Fruit fly (Drosophila melanogaster) whole organism, embryonic: Measurements from ENCODE around the gene SmE.

Source experiments
- CG11093 ChIP-seq: fragments of 200-800 bp; sonication (Bioruptor generic); IDR thresholded peaks from 3 replicates; pipeline ENCODE4 v1.3.6; 2022; ENCODE audit warnings: missing biosample characterization, missing genetic modification characterization
- CG12071 ChIP-seq: fragments of 200-800 bp; sonication (Bioruptor generic); optimal IDR thresholded peaks from 3 replicates; lab custom pipeline; 2018; ENCODE audit warnings: missing biosample characterization, mild to moderate bottlenecking, missing genetic modification characterization
- CG12155 ChIP-seq: fragments of 200-800 bp; sonication (Bioruptor generic); optimal IDR thresholded peaks from 3 replicates; lab custom pipeline; 2016; ENCODE audit warnings: missing biosample characterization, missing genetic modification characterization
- CG1233 ChIP-seq: fragments of 200-800 bp; sonication (Bioruptor generic); optimal IDR thresholded peaks from 4 replicates; lab custom pipeline; 2018; ENCODE audit warnings: missing biosample characterization, mild to moderate bottlenecking, missing genetic modification characterization
- CG14050 ChIP-seq: fragments of 200-800 bp; sonication (Bioruptor generic); IDR thresholded peaks from 3 replicates; pipeline ENCODE4 v1.3.6; 2022; ENCODE audit warnings: missing biosample characterization, missing genetic modification characterization
- CG14710 ChIP-seq: fragments of 200-800 bp; sonication (Bioruptor generic); optimal IDR thresholded peaks from 3 replicates; lab custom pipeline; 2019; ENCODE audit warnings: missing biosample characterization, mild to moderate bottlenecking, missing genetic modification characterization, moderate library complexity
- CG1529 ChIP-seq: fragments of 200-800 bp; sonication (Bioruptor generic); optimal IDR thresholded peaks from 3 replicates; lab custom pipeline; 2018; ENCODE audit warnings: missing biosample characterization, missing genetic modification characterization
- CG15601 ChIP-seq: fragments of 200-800 bp; sonication (Bioruptor generic); optimal IDR thresholded peaks from 3 replicates; lab custom pipeline; 2019; ENCODE audit warnings: missing biosample characterization, mild to moderate bottlenecking, missing genetic modification characterization, moderate library complexity
- CG16779 ChIP-seq: fragments of 200-800 bp; sonication (Bioruptor generic); IDR thresholded peaks from 2 replicates; pipeline ENCODE4 v1.3.6; 2022; ENCODE audit warnings: missing biosample characterization, missing genetic modification characterization
- CG17328 ChIP-seq: fragments of 200-800 bp; sonication (Bioruptor generic); IDR thresholded peaks from 2 replicates; pipeline ENCODE4 v1.3.6; 2022; ENCODE audit warnings: missing biosample characterization, missing genetic modification characterization
- CG17385 ChIP-seq: fragments of 200-800 bp; sonication (Bioruptor generic); optimal IDR thresholded peaks from 3 replicates; lab custom pipeline; 2018; ENCODE audit warnings: missing biosample characterization, mild to moderate bottlenecking, missing genetic modification characterization
- CG17829 ChIP-seq: fragments of 200-800 bp; optimal IDR thresholded peaks from 2 replicates; lab custom pipeline; 2019; ENCODE audit warnings: missing biosample characterization, mild to moderate bottlenecking, missing genetic modification characterization, moderate library complexity
- CG2875 ChIP-seq: fragments of 200-800 bp; sonication (Bioruptor generic); optimal IDR thresholded peaks from 2 replicates; lab custom pipeline; 2017; ENCODE audit warnings: missing biosample characterization, mild to moderate bottlenecking, missing genetic modification characterization, missing genetic modification reagents
- CG31224 ChIP-seq: fragments of 200-800 bp; sonication (Bioruptor generic); IDR thresholded peaks from 2 replicates; pipeline ENCODE4 v1.3.6; 2022; ENCODE audit warnings: missing biosample characterization, missing genetic modification characterization
- CG34376 ChIP-seq: fragments of 200-800 bp; sonication (Bioruptor generic); optimal IDR thresholded peaks from 2 replicates; lab custom pipeline; 2018; ENCODE audit warnings: missing biosample characterization, mild to moderate bottlenecking, missing genetic modification characterization
- CG4360 ChIP-seq: fragments of 200-800 bp; sonication (Bioruptor generic); IDR thresholded peaks from 2 replicates; pipeline ENCODE4 v1.3.6; 2022; ENCODE audit warnings: missing biosample characterization, missing genetic modification characterization
- CG43689 ChIP-seq: fragments of 200-800 bp; sonication (Bioruptor generic); IDR thresholded peaks from 2 replicates; pipeline ENCODE4 v1.3.6; 2022; ENCODE audit warnings: missing biosample characterization, missing genetic modification characterization
- CG4404 ChIP-seq: fragments of 200-800 bp; sonication (Bioruptor generic); IDR thresholded peaks from 2 replicates; pipeline ENCODE4 v1.3.6; 2022; ENCODE audit warnings: missing biosample characterization, missing genetic modification characterization
- CG5180 ChIP-seq: fragments of 200-800 bp; sonication (Bioruptor generic); optimal IDR thresholded peaks from 3 replicates; lab custom pipeline; 2017; ENCODE audit warnings: missing biosample characterization, missing genetic modification characterization, mild to moderate bottlenecking, moderate library complexity, missing genetic modification reagents
- CG6175 ChIP-seq: fragments of 200-800 bp; sonication (Bioruptor generic); IDR thresholded peaks from 3 replicates; pipeline ENCODE4 v1.3.6; 2022; ENCODE audit warnings: missing biosample characterization, missing genetic modification characterization
- CG6854 ChIP-seq: fragments of 200-800 bp; sonication (Bioruptor generic); optimal IDR thresholded peaks from 3 replicates; lab custom pipeline; 2017; ENCODE audit warnings: missing biosample characterization, mild to moderate bottlenecking, missing genetic modification characterization
- CG9215 ChIP-seq: fragments of 200-800 bp; sonication (Bioruptor generic); IDR thresholded peaks from 2 replicates; pipeline ENCODE4 v1.3.6; 2022; ENCODE audit warnings: missing biosample characterization, missing genetic modification characterization
- Dad ChIP-seq: fragments of 200-800 bp; sonication (Bioruptor generic); optimal IDR thresholded peaks from 3 replicates; lab custom pipeline; 2016; ENCODE audit warnings: missing biosample characterization, missing genetic modification characterization
- Dip2 ChIP-seq: fragments of 200-800 bp; sonication (Bioruptor generic); IDR thresholded peaks from 2 replicates; pipeline ENCODE4 v1.3.6; 2022; ENCODE audit warnings: missing biosample characterization, missing genetic modification characterization
- Dref ChIP-seq: fragments of 200-800 bp; sonication (Bioruptor generic); IDR thresholded peaks from 2 replicates; pipeline ENCODE4 v1.3.6; 2022; ENCODE audit warnings: missing biosample characterization, missing genetic modification characterization
- Elba2 ChIP-seq: fragments of 200-800 bp; sonication (Bioruptor generic); optimal IDR thresholded peaks from 3 replicates; lab custom pipeline; 2016; ENCODE audit warnings: missing biosample characterization, missing genetic modification characterization
- Ets65A ChIP-seq: fragments of 200-800 bp; sonication (Bioruptor generic); peaks from one replicate; lab custom pipeline; 2016; ENCODE audit warnings: missing biosample characterization, missing genetic modification characterization
- H15 ChIP-seq: fragments of 200-800 bp; sonication (Bioruptor generic); IDR thresholded peaks from 3 replicates; pipeline ENCODE4 v1.3.6; 2022; ENCODE audit warnings: missing biosample characterization, missing genetic modification characterization
- HLHmδ ChIP-seq: fragments of 200-800 bp; sonication (Bioruptor generic); optimal IDR thresholded peaks from 2 replicates; lab custom pipeline; 2018; ENCODE audit warnings: missing biosample characterization, mild to moderate bottlenecking, missing genetic modification characterization, moderate library complexity
- HmgD ChIP-seq: fragments of 200-800 bp; sonication (Bioruptor generic); optimal IDR thresholded peaks from 3 replicates; lab custom pipeline; 2016; ENCODE audit warnings: missing biosample characterization, missing genetic modification characterization
- HmgZ ChIP-seq: fragments of 200-800 bp; sonication (Bioruptor generic); optimal IDR thresholded peaks from 2 replicates; lab custom pipeline; 2018; ENCODE audit warnings: missing biosample characterization, mild to moderate bottlenecking, missing genetic modification characterization
- Mes4 ChIP-seq: fragments of 200-800 bp; sonication (Bioruptor generic); optimal IDR thresholded peaks from 2 replicates; lab custom pipeline; 2016; ENCODE audit warnings: missing biosample characterization, missing genetic modification characterization
- Oli ChIP-seq: fragments of 200-800 bp; sonication (Bioruptor generic); optimal IDR thresholded peaks from 2 replicates; lab custom pipeline; 2018; ENCODE audit warnings: missing biosample characterization, mild to moderate bottlenecking, missing genetic modification characterization, moderate library complexity
- Six4 ChIP-seq: fragments of 200-800 bp; sonication (Bioruptor generic); optimal IDR thresholded peaks from 2 replicates; lab custom pipeline; 2016; ENCODE audit warnings: missing biosample characterization, missing genetic modification characterization
- Sry-β ChIP-seq: fragments of 200-800 bp; sonication (Bioruptor generic); optimal IDR thresholded peaks from 2 replicates; lab custom pipeline; 2018; ENCODE audit warnings: missing biosample characterization, mild to moderate bottlenecking, missing genetic modification characterization, moderate library complexity
- Usf ChIP-seq: fragments of 200-800 bp; sonication (Bioruptor generic); optimal IDR thresholded peaks from 2 replicates; lab custom pipeline; 2017; ENCODE audit warnings: missing genotype, missing biosample characterization, missing genetic modification characterization
- Xrp1 ChIP-seq: fragments of 200-800 bp; sonication (Bioruptor generic); IDR thresholded peaks from 2 replicates; pipeline ENCODE4 v1.3.6; 2022; ENCODE audit warnings: missing biosample characterization, missing genetic modification characterization
- al ChIP-seq: fragments of 200-800 bp; sonication (Bioruptor generic); IDR thresholded peaks from 2 replicates; pipeline ENCODE4 v1.3.6; 2022; ENCODE audit warnings: missing biosample characterization, missing genetic modification characterization
- br ChIP-seq: fragments of >200 bp; optimal IDR thresholded peaks from 2 replicates; lab custom pipeline; 2017
- cas ChIP-seq: fragments of 200-800 bp; sonication (Bioruptor generic); IDR thresholded peaks from 2 replicates; pipeline ENCODE4 v1.3.6; 2022; ENCODE audit warnings: missing biosample characterization, missing genetic modification characterization
- dimm ChIP-seq: fragments of 200-800 bp; sonication (Bioruptor generic); IDR thresholded peaks from 2 replicates; pipeline ENCODE4 v1.3.6; 2022; ENCODE audit warnings: missing biosample characterization, missing genetic modification characterization
- dmrt99B ChIP-seq: fragments of 200-800 bp; sonication (Bioruptor generic); optimal IDR thresholded peaks from 2 replicates; lab custom pipeline; 2018; ENCODE audit warnings: missing biosample characterization, mild to moderate bottlenecking, missing genetic modification characterization, moderate library complexity
- ems ChIP-seq: fragments of 200-800 bp; sonication (Bioruptor generic); optimal IDR thresholded peaks from 3 replicates; lab custom pipeline; 2016; ENCODE audit warnings: missing biosample characterization, missing genetic modification characterization
- gsb ChIP-seq: fragments of 200-800 bp; sonication (Bioruptor generic); IDR thresholded peaks from 2 replicates; pipeline ENCODE4 v1.3.6; 2022; ENCODE audit warnings: missing biosample characterization, missing genetic modification characterization
- hb ChIP-seq: fragments of 200-800 bp; sonication (Bioruptor generic); IDR thresholded peaks from 3 replicates; pipeline ENCODE4 v1.3.6; 2022; ENCODE audit warnings: missing biosample characterization, missing genetic modification characterization; ENCODE audit not compliant: partially characterized antibody
- hth ChIP-seq: fragments of >200 bp; optimal IDR thresholded peaks from 2 replicates; lab custom pipeline; 2017; ENCODE audit warnings: inconsistent platforms
- lmd ChIP-seq: fragments of 200-800 bp; sonication (Bioruptor generic); IDR thresholded peaks from 2 replicates; pipeline ENCODE4 v1.3.6; 2022; ENCODE audit warnings: missing biosample characterization, missing genetic modification characterization
- nmo ChIP-seq: fragments of 200-800 bp; sonication (Bioruptor generic); optimal IDR thresholded peaks from 2 replicates; lab custom pipeline; 2018; ENCODE audit warnings: missing biosample characterization, mild to moderate bottlenecking, missing genetic modification characterization, moderate library complexity
- psq ChIP-seq: fragments of 200-800 bp; sonication (Bioruptor generic); optimal IDR thresholded peaks from 2 replicates; lab custom pipeline; 2017; ENCODE audit warnings: missing biosample characterization, missing genetic modification characterization
- sens ChIP-seq: fragments of 200-800 bp; sonication (Bioruptor generic); peaks from one replicate; lab custom pipeline; 2016; ENCODE audit warnings: missing biosample characterization, missing genetic modification characterization
- sima ChIP-seq: fragments of 200-800 bp; sonication (Bioruptor generic); optimal IDR thresholded peaks from 2 replicates; lab custom pipeline; 2016; ENCODE audit warnings: missing biosample characterization, missing genetic modification characterization
- sob ChIP-seq: fragments of 200-800 bp; sonication (Bioruptor generic); IDR thresholded peaks from 2 replicates; pipeline ENCODE4 v1.3.6; 2022; ENCODE audit warnings: missing biosample characterization, missing genetic modification characterization
- tin ChIP-seq: fragments of 200-800 bp; sonication (Bioruptor generic); optimal IDR thresholded peaks from 3 replicates; lab custom pipeline; 2016; ENCODE audit warnings: missing biosample characterization, missing genetic modification characterization
- tll ChIP-seq, 2 experiments: fragments of 200-800 bp in 1 of 2; fragments of >200 bp in 1 of 2; sonication (Bioruptor generic) in 1 of 2; optimal IDR thresholded peaks; 2 replicates each; lab custom pipeline; 2017 to 2019; ENCODE audit warnings: missing biosample characterization in 2 of 2, missing genetic modification characterization in 2 of 2, mild to moderate bottlenecking in 1 of 2, moderate library complexity in 1 of 2

Gene SmE

DNA sequence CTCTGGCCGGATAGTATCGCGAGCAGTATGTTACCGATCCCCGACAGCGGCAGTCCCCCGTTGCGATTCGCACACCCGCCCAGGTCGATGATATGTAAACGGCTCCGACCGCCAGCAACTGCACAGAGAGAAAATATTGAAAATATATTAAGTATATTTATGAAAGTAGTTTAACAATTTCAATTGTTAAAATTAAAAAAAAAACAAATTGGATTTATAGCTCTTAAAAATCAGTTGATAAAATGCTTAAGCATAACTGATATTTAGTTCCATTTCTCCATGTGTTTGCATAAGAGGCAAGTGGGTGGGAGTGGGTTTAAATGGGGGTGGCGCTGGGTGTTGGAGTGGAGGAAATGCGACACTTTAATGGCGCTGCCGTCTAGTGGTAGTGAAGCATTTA is 35.8 kb downstream of the SmE start (continued):
- peak; percentile 27; the same call in 1 of the 2 replicates for TF ChIP-seq CG9215 (GFP tag; lab: Robert Waterston, UW)
- no peak for TF ChIP-seq hb (GFP tag; lab: Robert Waterston, UW)
- TF ChIP-seq CG6175 (GFP tag; lab: Robert Waterston, UW), result no peak
- no peak for TF ChIP-seq Dref (GFP tag; lab: Robert Waterston, UW)
- no peak for TF ChIP-seq CG5180 (GFP tag; lab: Kevin White, UChicago)
- no peak for TF ChIP-seq CG31224 (GFP tag; lab: Robert Waterston, UW)
- TF ChIP-seq sens (GFP tag; lab: Kevin White, UChicago), result peak; percentile 43
- TF ChIP-seq Elba2, result no peak
- no peak for TF ChIP-seq CG6854 (GFP tag; lab: Kevin White, UChicago)
- TF ChIP-seq cas (GFP tag; lab: Robert Waterston, UW), result no peak
- no peak for TF ChIP-seq CG15601 (tag; lab: Kevin White, UChicago)
- no peak for TF ChIP-seq dimm
- TF ChIP-seq Oli (tag; lab: Kevin White, UChicago), result peak; percentile 31
- TF ChIP-seq nmo (GFP tag; lab: Kevin White, UChicago), result no peak
- no peak for TF ChIP-seq tin
- TF ChIP-seq CG4360 (GFP tag; lab: Robert Waterston, UW), result no peak
- TF ChIP-seq Dip2 (GFP tag; lab: Robert Waterston, UW), result no peak
- TF ChIP-seq gsb (GFP tag; lab: Robert Waterston, UW), result no peak
- no peak for TF ChIP-seq CG2875
- no peak for TF ChIP-seq Mes4
- TF ChIP-seq CG17829 (tag; lab: Kevin White, UChicago), result no peak
- peak; percentile 50; the same call in 1 of the 2 replicates for TF ChIP-seq Xrp1 (GFP tag; lab: Robert Waterston, UW)
- TF ChIP-seq dmrt99B (tag; lab: Kevin White, UChicago), result peak; percentile 60
- TF ChIP-seq CG11093 (GFP tag; lab: Robert Waterston, UW), result no peak
- peak; percentile 10 for TF ChIP-seq CG17385 (GFP tag; lab: Kevin White, UChicago)
- TF ChIP-seq br, result no peak
- no peak for TF ChIP-seq ems (GFP tag; lab: Kevin White, UChicago)
- TF ChIP-seq sob (GFP tag; lab: Robert Waterston, UW), result 0 out of 2 replicates have a peak, but pooled peaks have one; percentile 23
- TF ChIP-seq sima (GFP tag; lab: Kevin White, UChicago), result no peak
- no peak for TF ChIP-seq Usf (GFP tag; lab: Kevin White, UChicago)
- TF ChIP-seq al (GFP tag; lab: Robert Waterston, UW), result no peak
- TF ChIP-seq Ets65A (GFP tag; lab: Kevin White, UChicago), result no peak
- TF ChIP-seq CG4404 (GFP tag; lab: Robert Waterston, UW), result no peak
- no peak for TF ChIP-seq Six4 (GFP tag; lab: Kevin White, UChicago)
- 0 out of 2 replicates have a peak, but pooled peaks have one; percentile 32 for TF ChIP-seq CG17328 (GFP tag; lab: Robert Waterston, UW)
- no peak for TF ChIP-seq CG16779 (GFP tag; lab: Robert Waterston, UW)
- no peak for TF ChIP-seq CG1233 (GFP tag; lab: Kevin White, UChicago)
- TF ChIP-seq Sry-β (GFP tag; lab: Kevin White, UChicago), result no peak
- TF ChIP-seq Dad, result no peak
- no peak for TF ChIP-seq HLHmδ
- TF ChIP-seq lmd (GFP tag; lab: Robert Waterston, UW), result no peak
- TF ChIP-seq CG14050 (GFP tag; lab: Robert Waterston, UW), result no peak
- TF ChIP-seq CG12071 (GFP tag; lab: Kevin White, UChicago), result no peak
- no peak for TF ChIP-seq hth (lab: Kevin White, UChicago)
- TF ChIP-seq HmgD (GFP tag; lab: Kevin White, UChicago), result no peak
- no peak for TF ChIP-seq CG34376 (GFP tag; lab: Kevin White, UChicago)
- no peak for TF ChIP-seq psq (GFP tag; lab: Kevin White, UChicago)
- TF ChIP-seq tll (GFP tag; optimal IDR thresholded peaks at IDR 0.05; lab: Kevin White, UChicago), result no peak
- no peak for TF ChIP-seq CG43689
- TF ChIP-seq H15 (GFP tag; lab: Robert Waterston, UW), result no peak
- TF ChIP-seq CG14710 (tag; lab: Kevin White, UChicago), result no peak
- TF ChIP-seq HmgZ (tag; lab: Kevin White, UChicago), result no peak
- no peak for TF ChIP-seq CG1529 (GFP tag; lab: Kevin White, UChicago)
- no peak for TF ChIP-seq CG12155 (GFP tag; lab: Kevin White, UChicago)
